Worm (Caenorhabditis elegans) whole organism, L1 larva: ENCODE measurements around the gene T28C6.10.

Experiments
- C16A3.4 ChIP-seq: fragments of 150-350 bp; optimal IDR thresholded peaks from 2 replicates; lab custom pipeline; 2014; ENCODE audit warnings: missing biosample characterization, missing genetic modification characterization
- alr-1 ChIP-seq: fragments of 200-800 bp; sonication (Bioruptor generic); optimal IDR thresholded peaks from 2 replicates; lab custom pipeline; 2018; ENCODE audit warnings: borderline replicate concordance, mild to moderate bottlenecking, missing genetic modification characterization, missing compliant biosample characterization
- ama-1 ChIP-seq: fragments of 150-350 bp; optimal IDR thresholded peaks from 2 replicates; lab custom pipeline; 2014
- blmp-1 ChIP-seq: fragments of 150-350 bp; optimal IDR thresholded peaks from 2 replicates; lab custom pipeline; 2014; ENCODE audit warnings: missing biosample characterization, missing genetic modification characterization
- ceh-82 ChIP-seq, 3 experiments: fragments of 150-350 bp in 1 of 3; sonication (generic microtip) in 2 of 3; optimal IDR thresholded peaks; 2 replicates each; lab custom pipeline; 2014 to 2017; ENCODE audit warnings: missing biosample characterization in 3 of 3, missing genetic modification characterization in 3 of 3
- ceh-88 ChIP-seq: fragments of 200-800 bp; sonication (Bioruptor generic); IDR thresholded peaks from 2 replicates; pipeline ENCODE4 v1.3.6; 2022; ENCODE audit warnings: missing genetic modification characterization, missing compliant biosample characterization
- ces-1 ChIP-seq: fragments of 150-350 bp; optimal IDR thresholded peaks from 2 replicates; lab custom pipeline; 2014; ENCODE audit warnings: missing biosample characterization, missing genetic modification reagents, missing genetic modification characterization
- efl-1 ChIP-seq, 4 experiments: fragments of 150-350 bp; optimal IDR thresholded peaks in 3 of 4; peaks in 1 of 4; 1 replicate in 1 of 4; 2 replicates in 3 of 4; lab custom pipeline; 2014; ENCODE audit warnings: missing biosample characterization in 2 of 4, missing genetic modification characterization in 2 of 4, missing genetic modification reagents in 2 of 4
- elt-2 ChIP-seq: sonication (generic microtip); optimal IDR thresholded peaks from 2 replicates; lab custom pipeline; 2016; ENCODE audit warnings: missing genetic modification characterization, mild to moderate bottlenecking, inconsistent platforms, missing compliant biosample characterization, missing genetic modification reagents
- elt-3 ChIP-seq, 6 experiments: fragments of 150-350 bp in 1 of 6; sonication (generic microtip); optimal IDR thresholded peaks; 2 replicates each; lab custom pipeline; 2017 to 2018; ENCODE audit warnings: missing biosample characterization in 6 of 6, missing genetic modification characterization in 6 of 6, inconsistent platforms in 1 of 6
- fkh-8 ChIP-seq: sonication (generic microtip); optimal IDR thresholded peaks from 2 replicates; lab custom pipeline; 2016; ENCODE audit warnings: mild to moderate bottlenecking, missing genetic modification characterization, missing compliant biosample characterization
- grh-1 ChIP-seq: fragments of 200-800 bp; sonication (Bioruptor generic); IDR thresholded peaks from 2 replicates; pipeline ENCODE4 v1.3.6; 2022; ENCODE audit warnings: missing genetic modification reagents, missing genetic modification characterization, missing compliant biosample characterization
- irx-1 ChIP-seq: sonication (generic microtip); optimal IDR thresholded peaks from 2 replicates; lab custom pipeline; 2016; ENCODE audit warnings: missing genetic modification characterization, missing compliant biosample characterization
- lin-14 ChIP-seq: fragments of 200-800 bp; sonication (Bioruptor generic); optimal IDR thresholded peaks from 2 replicates; lab custom pipeline; 2018; ENCODE audit warnings: mild to moderate bottlenecking, missing genetic modification characterization, moderate library complexity, missing compliant biosample characterization
- lin-15B ChIP-seq: fragments of 150-350 bp; sonication (generic microtip); optimal IDR thresholded peaks from 3 replicates; lab custom pipeline; 2014; ENCODE audit warnings: missing biosample characterization, missing genetic modification characterization
- lin-35 ChIP-seq, 2 experiments: fragments of 150-350 bp; optimal IDR thresholded peaks; 2 replicates each; lab custom pipeline; 2014; ENCODE audit warnings: missing biosample characterization in 2 of 2, missing genetic modification characterization in 2 of 2, missing genetic modification reagents in 2 of 2
- lin-39 ChIP-seq: fragments of 150-350 bp; optimal IDR thresholded peaks from 2 replicates; lab custom pipeline; 2014; ENCODE audit warnings: missing biosample characterization, missing genetic modification reagents, missing genetic modification characterization
- mab-9 ChIP-seq: fragments of 200-800 bp; sonication (Bioruptor generic); IDR thresholded peaks from 2 replicates; pipeline ENCODE4 v1.3.6; 2022; ENCODE audit warnings: missing genetic modification reagents, missing genetic modification characterization, missing compliant biosample characterization
- nhr-19 ChIP-seq: fragments of 200-800 bp; sonication (Bioruptor generic); conservative IDR thresholded peaks from 2 replicates; pipeline ENCODE4 v1.3.6; 2022; ENCODE audit warnings: missing genetic modification characterization, missing compliant biosample characterization
- nhr-20 ChIP-seq: sonication (generic microtip); optimal IDR thresholded peaks from 2 replicates; lab custom pipeline; 2016; ENCODE audit warnings: mild to moderate bottlenecking, missing genetic modification characterization, missing compliant biosample characterization
- nhr-47 ChIP-seq: sonication (generic microtip); optimal IDR thresholded peaks from 2 replicates; lab custom pipeline; 2016; ENCODE audit warnings: mild to moderate bottlenecking, missing genetic modification characterization, moderate library complexity, missing compliant biosample characterization
- nhr-71 ChIP-seq: sonication (generic microtip); optimal IDR thresholded peaks from 2 replicates; lab custom pipeline; 2016; ENCODE audit warnings: mild to moderate bottlenecking, missing genetic modification characterization, moderate library complexity, missing compliant biosample characterization
- nhr-77 ChIP-seq: fragments of 150-350 bp; optimal IDR thresholded peaks from 2 replicates; lab custom pipeline; 2014; ENCODE audit warnings: missing biosample characterization, missing genetic modification characterization
- nhr-85 ChIP-seq: sonication (generic microtip); peaks from one replicate; lab custom pipeline; 2016; ENCODE audit warnings: missing genetic modification characterization, inconsistent platforms, missing compliant biosample characterization
- nhr-90 ChIP-seq: sonication (generic microtip); optimal IDR thresholded peaks from 2 replicates; lab custom pipeline; 2016; ENCODE audit warnings: mild to moderate bottlenecking, missing genetic modification characterization, missing compliant biosample characterization; ENCODE audit not compliant: poor library complexity
- snu-23 ChIP-seq: sonication (generic microtip); optimal IDR thresholded peaks from 2 replicates; lab custom pipeline; 2016; ENCODE audit warnings: missing genetic modification characterization, missing compliant biosample characterization
- sptf-1 ChIP-seq: fragments of 150-350 bp; optimal IDR thresholded peaks from 2 replicates; lab custom pipeline; 2014; ENCODE audit warnings: missing biosample characterization, missing genetic modification characterization
- swsn-7 ChIP-seq: sonication (generic microtip); optimal IDR thresholded peaks from 2 replicates; lab custom pipeline; 2016; ENCODE audit warnings: missing genetic modification characterization, missing compliant biosample characterization
- tbx-2 ChIP-seq: sonication (generic microtip); optimal IDR thresholded peaks from 2 replicates; lab custom pipeline; 2016; ENCODE audit warnings: missing genetic modification characterization, missing compliant biosample characterization
- unc-130 ChIP-seq: fragments of 150-350 bp; optimal IDR thresholded peaks from 2 replicates; lab custom pipeline; 2017; ENCODE audit warnings: missing biosample characterization, missing genetic modification characterization, inconsistent platforms
- unc-62 ChIP-seq: fragments of 150-350 bp; optimal IDR thresholded peaks from 2 replicates; lab custom pipeline; 2014; ENCODE audit warnings: missing biosample characterization, missing genetic modification reagents, missing genetic modification characterization
- unc-86 ChIP-seq: sonication (generic microtip); optimal IDR thresholded peaks from 2 replicates; lab custom pipeline; 2016; ENCODE audit warnings: missing genetic modification characterization, missing compliant biosample characterization
- ztf-11 ChIP-seq, 2 experiments: sonication (generic microtip); optimal IDR thresholded peaks; 2 replicates each; lab custom pipeline; 2016 to 2017; ENCODE audit warnings: missing genetic modification characterization in 2 of 2, missing biosample characterization in 1 of 2, missing compliant biosample characterization in 1 of 2
- ztf-4 ChIP-seq: fragments of 150-350 bp; optimal IDR thresholded peaks from 2 replicates; lab custom pipeline; 2014; ENCODE audit warnings: missing biosample characterization, missing genetic modification characterization

T28C6.10 gene

ce11 chrIV:8853301-8853700 lies 35.6 kb downstream of the T28C6.10 start:
- TF ChIP-seq efl-1 (optimal IDR thresholded peaks at IDR 0.05; lab: Kevin White, UChicago) (no peak), efl-1 (GFP tag; optimal IDR thresholded peaks at IDR 0.05 in 1 of 2; lab: Kevin White, UChicago) (peak in 1 of 2 experiments; percentile 73), ces-1 (GFP tag; lab: Kevin White, UChicago) (no peak)
- TF ChIP-seq, all 84 proteins: peak for 1

- TF ChIP-seq elt-2 (tag; lab: Kevin White, UChicago) (no peak), swsn-7 (tag; lab: Kevin White, UChicago) (no peak), unc-130 (tag; lab: Kevin White, UChicago) (no peak), ztf-11 (tag; optimal IDR thresholded peaks at IDR 0.05; lab: Kevin White, UChicago) (no peak), ztf-4 (tag; lab: Kevin White, UChicago) (no peak)
These were observed 38.2 kb downstream of the T28C6.10 start, which contains the start of gene T11B7.5 for ce11 chrIV:8855963-8856362. Gene T11B7.5 (minus strand): TSS chrIV:8856063.

- TF ChIP-seq nhr-71 (tag; lab: Kevin White, UChicago) (peak; percentile 62), nhr-20 (tag; lab: Kevin White, UChicago) (peak; percentile 12), nhr-90 (tag; lab: Kevin White, UChicago) (peak; percentile 61), sptf-1 (tag; lab: Kevin White, UChicago) (no peak), ceh-82 (tag; optimal IDR thresholded peaks at IDR 0.05; lab: Kevin White, UChicago) (no peak), blmp-1 (tag; lab: Kevin White, UChicago) (peak; percentile 38), efl-1 (optimal IDR thresholded peaks at IDR 0.05; lab: Kevin White, UChicago) (no peak), efl-1 (GFP tag; optimal IDR thresholded peaks at IDR 0.05 in 1 of 2; lab: Kevin White, UChicago) (peak in 1 of 2 experiments; percentile 71), alr-1 (tag; lab: Kevin White, UChicago) (no peak), unc-86 (no peak), elt-3 (tag; optimal IDR thresholded peaks at IDR 0.05; lab: Kevin White, UChicago) (peak in 3 of 6 experiments; percentile 22 to 76 (median 71)), swsn-7 (tag; lab: Kevin White, UChicago) (no peak), mab-9 (no peak), nhr-19 (GFP tag; lab: Robert Waterston, UW) (0 out of 2 replicates have a peak, but pooled peaks have one; percentile 14), nhr-85 (tag; lab: Kevin White, UChicago) (peak; percentile 85), irx-1 (tag; lab: Kevin White, UChicago) (no peak), C16A3.4 (tag; lab: Kevin White, UChicago) (no peak), lin-35 (GFP tag; optimal IDR thresholded peaks at IDR 0.05; lab: Kevin White, UChicago) (peak in 1 of 2 experiments; percentile 33), fkh-8 (tag; lab: Kevin White, UChicago) (no peak), grh-1 (GFP tag; lab: Robert Waterston, UW) (no peak), lin-14 (GFP tag; lab: Kevin White, UChicago) (peak; percentile 46), snu-23 (peak; percentile 28), ama-1 (lab: Kevin White, UChicago) (no peak), lin-39 (tag; lab: Kevin White, UChicago) (no peak), lin-15B (tag; lab: Kevin White, UChicago) (no peak), tbx-2 (tag; lab: Kevin White, UChicago) (no peak)
These were observed 46.9 kb downstream of the T28C6.10 start for ce11 chrIV:8864672-8865071.

ce11 chrIV:8865343-8865742 lies 47.6 kb downstream of the T28C6.10 start, which contains the start of gene C09G9.1:
Gene C09G9.1 (minus strand): TSS chrIV:8865485.
- TF ChIP-seq ceh-88 = no peak
- no peak for TF ChIP-seq unc-62 (GFP tag; lab: Kevin White, UChicago)
- TF ChIP-seq nhr-77 (tag; lab: Kevin White, UChicago) = peak; percentile 11
- TF ChIP-seq nhr-47 (tag; lab: Kevin White, UChicago) = no peak
